Fruit fly (Drosophila melanogaster) whole organism, embryonic: ENCODE measurements around the gene CG34288.

Source experiments
- Aef1 ChIP-seq: fragments of 200-800 bp; sonication (Bioruptor generic); IDR thresholded peaks from 3 replicates; pipeline ENCODE4 v1.3.6; 2022; ENCODE audit warnings: missing biosample characterization, missing genetic modification characterization
- CG10267 ChIP-seq: fragments of 200-800 bp; sonication (Bioruptor generic); optimal IDR thresholded peaks from 2 replicates; lab custom pipeline; 2018; ENCODE audit warnings: missing biosample characterization, mild to moderate bottlenecking, missing genetic modification characterization, moderate library complexity
- CG11085 ChIP-seq: fragments of 200-800 bp; sonication (Bioruptor generic); IDR thresholded peaks from 2 replicates; pipeline ENCODE4 v1.3.6; 2022; ENCODE audit warnings: missing biosample characterization, missing genetic modification characterization
- CG14014 ChIP-seq: fragments of 200-800 bp; sonication (Bioruptor generic); IDR thresholded peaks from 2 replicates; pipeline ENCODE4 v1.3.6; 2022; ENCODE audit warnings: missing biosample characterization, missing genetic modification characterization
- CG14710 ChIP-seq: fragments of 200-800 bp; sonication (Bioruptor generic); optimal IDR thresholded peaks from 3 replicates; lab custom pipeline; 2019; ENCODE audit warnings: missing biosample characterization, mild to moderate bottlenecking, missing genetic modification characterization, moderate library complexity
- CG1647 ChIP-seq: fragments of 200-800 bp; sonication (Bioruptor generic); optimal IDR thresholded peaks from 3 replicates; lab custom pipeline; 2016; ENCODE audit warnings: missing biosample characterization, missing genetic modification characterization
- CG16813 ChIP-seq: fragments of 200-800 bp; sonication (Bioruptor generic); IDR thresholded peaks from 3 replicates; pipeline ENCODE4 v1.3.6; 2022; ENCODE audit warnings: missing biosample characterization, missing genetic modification characterization; ENCODE audit not compliant: partially characterized antibody
- CG17361 ChIP-seq: fragments of 200-800 bp; sonication (Bioruptor generic); IDR thresholded peaks from 3 replicates; pipeline ENCODE4 v1.3.6; 2022; ENCODE audit warnings: missing biosample characterization, missing genetic modification characterization
- CG18011 ChIP-seq: fragments of 200-800 bp; sonication (Bioruptor generic); optimal IDR thresholded peaks from 2 replicates; lab custom pipeline; 2017; ENCODE audit warnings: missing biosample characterization, missing genetic modification characterization, mild to moderate bottlenecking, moderate library complexity, missing genotype
- CG30020 ChIP-seq: fragments of 200-800 bp; optimal IDR thresholded peaks from 2 replicates; lab custom pipeline; 2019; ENCODE audit warnings: missing biosample characterization, mild to moderate bottlenecking, missing genetic modification characterization, moderate library complexity
- CG34422 ChIP-seq: fragments of 200-800 bp; sonication (Bioruptor generic); IDR thresholded peaks from 3 replicates; pipeline ENCODE4 v1.3.6; 2022; ENCODE audit warnings: missing biosample characterization, missing genetic modification characterization
- CG4328 ChIP-seq: fragments of 200-800 bp; sonication (Bioruptor generic); optimal IDR thresholded peaks from 3 replicates; lab custom pipeline; 2017; ENCODE audit warnings: missing biosample characterization, missing genetic modification reagents, missing genetic modification characterization
- CG8478 ChIP-seq: fragments of >200 bp; optimal IDR thresholded peaks from 2 replicates; lab custom pipeline; 2018
- CG9609 ChIP-seq: fragments of 200-800 bp; sonication (Bioruptor generic); optimal IDR thresholded peaks from 3 replicates; lab custom pipeline; 2016; ENCODE audit warnings: missing biosample characterization, missing genetic modification characterization
- CTCF ChIP-seq: fragments of 200-800 bp; sonication (Bioruptor generic); optimal IDR thresholded peaks from 2 replicates; lab custom pipeline; 2017; ENCODE audit warnings: missing biosample characterization, mild to moderate bottlenecking, missing genetic modification characterization, moderate library complexity
- Doc2 ChIP-seq: fragments of 200-800 bp; sonication (Bioruptor generic); IDR thresholded peaks from 2 replicates; pipeline ENCODE4 v1.3.6; 2022; ENCODE audit warnings: missing biosample characterization, missing genetic modification characterization
- Dref ChIP-seq: fragments of 200-800 bp; sonication (Bioruptor generic); IDR thresholded peaks from 2 replicates; pipeline ENCODE4 v1.3.6; 2022; ENCODE audit warnings: missing biosample characterization, missing genetic modification characterization
- Ets97D ChIP-seq: fragments of 200-800 bp; sonication (Bioruptor generic); optimal IDR thresholded peaks from 3 replicates; lab custom pipeline; 2016; ENCODE audit warnings: missing biosample characterization, missing genetic modification characterization
- HmgD ChIP-seq: fragments of 200-800 bp; sonication (Bioruptor generic); optimal IDR thresholded peaks from 3 replicates; lab custom pipeline; 2016; ENCODE audit warnings: missing biosample characterization, missing genetic modification characterization
- HmgZ ChIP-seq: fragments of 200-800 bp; sonication (Bioruptor generic); optimal IDR thresholded peaks from 2 replicates; lab custom pipeline; 2018; ENCODE audit warnings: missing biosample characterization, mild to moderate bottlenecking, missing genetic modification characterization
- MBD-R2 ChIP-seq: fragments of 200-800 bp; sonication (Bioruptor generic); IDR thresholded peaks from 2 replicates; pipeline ENCODE4 v1.3.6; 2022; ENCODE audit warnings: missing biosample characterization, missing genetic modification characterization
- PHDP ChIP-seq: fragments of 200-800 bp; sonication (Bioruptor generic); optimal IDR thresholded peaks from 3 replicates; lab custom pipeline; 2018; ENCODE audit warnings: missing biosample characterization, mild to moderate bottlenecking, missing genetic modification characterization, moderate library complexity
- Rx ChIP-seq: fragments of 200-800 bp; sonication (Bioruptor generic); IDR thresholded peaks from 2 replicates; pipeline ENCODE4 v1.3.6; 2022; ENCODE audit warnings: missing biosample characterization, missing genetic modification characterization
- Sin3A ChIP-seq: fragments of >200 bp; optimal IDR thresholded peaks from 2 replicates; lab custom pipeline; 2018
- Sry-β ChIP-seq: fragments of 200-800 bp; sonication (Bioruptor generic); optimal IDR thresholded peaks from 2 replicates; lab custom pipeline; 2018; ENCODE audit warnings: missing biosample characterization, mild to moderate bottlenecking, missing genetic modification characterization, moderate library complexity
- Sry-δ ChIP-seq: fragments of 200-800 bp; sonication (Bioruptor generic); optimal IDR thresholded peaks from 2 replicates; lab custom pipeline; 2016; ENCODE audit warnings: missing biosample characterization, missing genetic modification characterization
- Stat92E ChIP-seq, 3 experiments: fragments of >200 bp in 2 of 3; fragments of 200-800 bp in 1 of 3; sonication (Bioruptor generic) in 1 of 3; optimal IDR thresholded peaks; 2 replicates each; lab custom pipeline; 2017 to 2019; ENCODE audit warnings: missing biosample characterization in 3 of 3, missing genetic modification characterization in 3 of 3, mild to moderate bottlenecking in 1 of 3, moderate library complexity in 1 of 3
- TFAM ChIP-seq: fragments of 200-800 bp; sonication (Bioruptor generic); optimal IDR thresholded peaks from 2 replicates; lab custom pipeline; 2017; ENCODE audit warnings: missing biosample characterization, missing genetic modification characterization, inconsistent platforms
- Trl ChIP-seq, 3 experiments: fragments of >200 bp in 2 of 3; fragments of 200-800 bp in 1 of 3; sonication (Bioruptor generic) in 1 of 3; optimal IDR thresholded peaks; 2 replicates in 1 of 3; 3 replicates in 2 of 3; lab custom pipeline; 2016 to 2017; ENCODE audit warnings: missing biosample characterization in 1 of 3, missing genetic modification characterization in 1 of 3
- YL-1 ChIP-seq: fragments of 200-800 bp; sonication (Bioruptor generic); optimal IDR thresholded peaks from 3 replicates; lab custom pipeline; 2017; ENCODE audit warnings: missing biosample characterization, mild to moderate bottlenecking, missing genetic modification characterization
- amos ChIP-seq: fragments of 200-800 bp; sonication (Bioruptor generic); IDR thresholded peaks from 2 replicates; pipeline ENCODE4 v1.3.6; 2022; ENCODE audit warnings: missing biosample characterization, missing genetic modification characterization; ENCODE audit not compliant: partially characterized antibody
- ato ChIP-seq: fragments of 200-800 bp; sonication (Bioruptor generic); IDR thresholded peaks from 2 replicates; pipeline ENCODE4 v1.3.6; 2022; ENCODE audit warnings: missing biosample characterization, missing genetic modification characterization; ENCODE audit not compliant: partially characterized antibody
- bab2 ChIP-seq: fragments of 200-800 bp; sonication (Bioruptor generic); optimal IDR thresholded peaks from 2 replicates; lab custom pipeline; 2016; ENCODE audit warnings: missing biosample characterization, missing genetic modification characterization
- bbx ChIP-seq: fragments of 200-800 bp; sonication (Bioruptor generic); IDR thresholded peaks from 2 replicates; pipeline ENCODE4 v1.3.6; 2022; ENCODE audit warnings: missing biosample characterization, missing genetic modification characterization; ENCODE audit not compliant: partially characterized antibody
- da ChIP-seq: fragments of 200-800 bp; sonication (Bioruptor generic); optimal IDR thresholded peaks from 2 replicates; lab custom pipeline; 2016; ENCODE audit warnings: missing biosample characterization, missing genetic modification characterization
- dpn ChIP-seq, 2 experiments: fragments of 200-800 bp; sonication (Bioruptor generic); optimal IDR thresholded peaks; 3 replicates each; lab custom pipeline; 2016; ENCODE audit warnings: missing biosample characterization in 2 of 2, missing genetic modification characterization in 2 of 2
- fd64A ChIP-seq: fragments of 200-800 bp; sonication (Bioruptor generic); optimal IDR thresholded peaks from 3 replicates; lab custom pipeline; 2018; ENCODE audit warnings: missing biosample characterization, mild to moderate bottlenecking, missing genetic modification characterization
- ftz-f1 ChIP-seq: fragments of 200-800 bp; sonication (Bioruptor generic); optimal IDR thresholded peaks from 2 replicates; lab custom pipeline; 2016; ENCODE audit warnings: missing biosample characterization, missing genetic modification characterization
- fu2 ChIP-seq: fragments of 200-800 bp; sonication (Bioruptor generic); optimal IDR thresholded peaks from 2 replicates; lab custom pipeline; 2016; ENCODE audit warnings: missing biosample characterization, missing genetic modification characterization
- gsb ChIP-seq: fragments of 200-800 bp; sonication (Bioruptor generic); IDR thresholded peaks from 2 replicates; pipeline ENCODE4 v1.3.6; 2022; ENCODE audit warnings: missing biosample characterization, missing genetic modification characterization
- jumu ChIP-seq: fragments of 200-800 bp; sonication (Bioruptor generic); optimal IDR thresholded peaks from 3 replicates; lab custom pipeline; 2016; ENCODE audit warnings: missing biosample characterization, missing genetic modification characterization
- kay ChIP-seq: fragments of 200-800 bp; sonication (Bioruptor generic); optimal IDR thresholded peaks from 2 replicates; lab custom pipeline; 2016; ENCODE audit warnings: missing biosample characterization, missing genetic modification characterization
- org-1 ChIP-seq: fragments of 200-800 bp; sonication (Bioruptor generic); optimal IDR thresholded peaks from 2 replicates; lab custom pipeline; 2017; ENCODE audit warnings: missing biosample characterization, missing genetic modification characterization
- phol ChIP-seq: fragments of 200-800 bp; sonication (Bioruptor generic); optimal IDR thresholded peaks from 3 replicates; lab custom pipeline; 2018; ENCODE audit warnings: missing biosample characterization, mild to moderate bottlenecking, missing genetic modification characterization, moderate library complexity
- pzg ChIP-seq: fragments of 200-800 bp; sonication (Bioruptor generic); optimal IDR thresholded peaks from 3 replicates; lab custom pipeline; 2018; ENCODE audit warnings: missing biosample characterization, mild to moderate bottlenecking, missing genetic modification characterization, moderate library complexity
- sc ChIP-seq, 3 experiments: fragments of >200 bp in 2 of 3; fragments of 200-800 bp in 1 of 3; sonication (Bioruptor generic) in 1 of 3; optimal IDR thresholded peaks; 2 replicates in 2 of 3; 3 replicates in 1 of 3; lab custom pipeline; 2017; ENCODE audit warnings: mild to moderate bottlenecking in 1 of 3, missing biosample characterization in 1 of 3, missing genetic modification characterization in 1 of 3, missing genetic modification reagents in 1 of 3
- slou ChIP-seq: fragments of 200-800 bp; sonication (Bioruptor generic); optimal IDR thresholded peaks from 3 replicates; lab custom pipeline; 2016; ENCODE audit warnings: missing biosample characterization, missing genetic modification characterization
- sna ChIP-seq: fragments of 200-800 bp; sonication (Bioruptor generic); IDR thresholded peaks from 2 replicates; pipeline ENCODE4 v1.3.6; 2022; ENCODE audit warnings: missing biosample characterization, missing genetic modification characterization; ENCODE audit not compliant: partially characterized antibody
- sr ChIP-seq: fragments of 200-800 bp; sonication (Bioruptor generic); IDR thresholded peaks from 3 replicates; pipeline ENCODE4 v1.3.6; 2022; ENCODE audit warnings: missing biosample characterization, missing genetic modification characterization
- tgo ChIP-seq: fragments of 200-800 bp; sonication (Bioruptor generic); IDR thresholded peaks from 3 replicates; pipeline ENCODE4 v1.3.6; 2022; ENCODE audit warnings: missing biosample characterization, missing genetic modification characterization
- z ChIP-seq: fragments of 200-800 bp; sonication (Bioruptor generic); IDR thresholded peaks from 3 replicates; pipeline ENCODE4 v1.3.6; 2022; ENCODE audit warnings: missing biosample characterization, missing genetic modification characterization
- zf30C ChIP-seq: fragments of 200-800 bp; sonication (Bioruptor generic); optimal IDR thresholded peaks from 3 replicates; lab custom pipeline; 2018; ENCODE audit warnings: missing biosample characterization, mild to moderate bottlenecking, missing genetic modification characterization

Gene CG34288

dm6 chr3R:22487037-22487492 is 40.0 kb upstream of the CG34288 start, which contains the start of gene Pfdn5 (continued):
- TF ChIP-seq CG1647 (GFP tag; lab: Kevin White, UChicago) (no peak), Sry-δ (GFP tag; lab: Kevin White, UChicago) (peak; percentile 86), CG34422 (GFP tag; lab: Robert Waterston, UW) (no peak), tgo (GFP tag; lab: Robert Waterston, UW) (no peak), kay (peak; percentile 93), YL-1 (GFP tag; lab: Kevin White, UChicago) (peak; percentile 84), PHDP (tag; lab: Kevin White, UChicago) (no peak), da (GFP tag; lab: Kevin White, UChicago) (no peak), CTCF (GFP tag; lab: Kevin White, UChicago) (no peak), CG18011 (no peak), ftz-f1 (GFP tag; lab: Kevin White, UChicago) (peak; percentile 16), slou (no peak), gsb (GFP tag; lab: Robert Waterston, UW) (no peak), TFAM (GFP tag; lab: Kevin White, UChicago) (no peak), org-1 (GFP tag; lab: Kevin White, UChicago) (no peak), CG16813 (peak; percentile 85), ato (GFP tag; lab: Robert Waterston, UW) (peak; percentile 91), CG11085 (GFP tag; lab: Robert Waterston, UW) (no peak), bab2 (GFP tag; lab: Kevin White, UChicago) (no peak), fd64A (GFP tag; lab: Kevin White, UChicago) (no peak), CG4328 (no peak), CG30020 (tag; lab: Kevin White, UChicago) (no peak), CG14014 (GFP tag; lab: Robert Waterston, UW) (no peak), Rx (no peak), HmgD (GFP tag; lab: Kevin White, UChicago) (peak; percentile 33), sna (peak; percentile 81), zf30C (no peak), HmgZ (peak; percentile 73), CG17361 (GFP tag; lab: Robert Waterston, UW) (no peak), fu2 (GFP tag; lab: Kevin White, UChicago) (peak; percentile 5), sc (optimal IDR thresholded peaks at IDR 0.05; lab: Kevin White, UChicago) (no peak), sc (GFP tag; optimal IDR thresholded peaks at IDR 0.05; lab: Kevin White, UChicago) (no peak), sr (GFP tag; lab: Robert Waterston, UW) (peak; percentile 43; the same call in 1 of the 3 replicates), Ets97D (GFP tag; lab: Kevin White, UChicago) (peak; percentile 78), Sry-β (GFP tag; lab: Kevin White, UChicago) (peak; percentile 60), amos (GFP tag; lab: Robert Waterston, UW) (peak; percentile 77), CG9609 (GFP tag; lab: Kevin White, UChicago) (no peak), CG10267 (tag; lab: Kevin White, UChicago) (peak; percentile 50), dpn (GFP tag; optimal IDR thresholded peaks at IDR 0.05; lab: Kevin White, UChicago) (peak; percentile 13 to 18), MBD-R2 (GFP tag; lab: Robert Waterston, UW) (peak; percentile 89), bbx (GFP tag; lab: Robert Waterston, UW) (peak; percentile 82), phol (peak; percentile 53), z (no peak), CG14710 (tag; lab: Kevin White, UChicago) (peak; percentile 67), Trl (optimal IDR thresholded peaks at IDR 0.05; lab: Kevin White, UChicago) (no peak), Trl (GFP tag; optimal IDR thresholded peaks at IDR 0.05; lab: Kevin White, UChicago) (peak; percentile 2), CG8478 (no peak), pzg (GFP tag; lab: Kevin White, UChicago) (peak; percentile 93), Sin3A (lab: Kevin White, UChicago) (peak; percentile 44), jumu (GFP tag; lab: Kevin White, UChicago) (no peak), Dref (GFP tag; lab: Robert Waterston, UW) (peak; percentile 98), Doc2 (GFP tag; lab: Robert Waterston, UW) (no peak), Aef1 (no peak), Stat92E (GFP tag; optimal IDR thresholded peaks at IDR 0.05; lab: Kevin White, UChicago) (no peak)
